Worm (Caenorhabditis elegans): ENCODE results near the gene fdgt-2.

DNA sequence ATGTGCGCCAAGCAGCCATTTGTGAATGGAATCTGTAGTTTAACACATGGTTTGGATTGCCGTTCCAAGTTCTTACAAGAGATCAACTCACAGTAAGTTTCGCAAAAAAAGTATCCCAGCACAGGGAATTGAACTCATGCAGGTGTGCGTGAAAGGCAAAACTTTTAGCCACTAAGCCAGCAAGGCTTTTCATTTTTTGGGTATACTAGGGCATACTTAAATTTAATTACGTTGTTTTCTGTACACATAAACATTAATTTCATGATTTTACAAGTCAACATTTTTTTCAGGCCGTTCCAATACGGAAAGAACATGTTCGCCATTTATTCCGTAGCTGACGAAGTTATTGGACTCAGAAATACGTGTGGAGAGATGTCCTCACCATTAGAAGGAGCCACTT lies 24.1 kb downstream of the fdgt-2 start:
- no peak for TF ChIP-seq cog-1 (tag; optimal IDR thresholded peaks at IDR 0.05)
- TF ChIP-seq med-1 (GFP tag; optimal IDR thresholded peaks at IDR 0.05; ENCODE audit: insufficient read depth) = no peak
- no peak for TF ChIP-seq tab-1 (GFP tag; IDR thresholded peaks at IDR 0.05)
- TF ChIP-seq flt-1 (GFP tag; IDR thresholded peaks at IDR 0.05) = no peak
- TF ChIP-seq ref-1 (GFP tag; conservative IDR thresholded peaks at IDR 0.05) = no peak
- TF ChIP-seq ztf-23 (GFP tag; IDR thresholded peaks at IDR 0.05) = no peak
